Fruit fly (Drosophila melanogaster): ENCODE data around the gene Gr33a.

- no peak for TF ChIP-seq D1 (tag; optimal IDR thresholded peaks at IDR 0.05)
- no peak for TF ChIP-seq CG13204 (GFP tag; optimal IDR thresholded peaks at IDR 0.05)
- TF ChIP-seq Pif1B (GFP tag; optimal IDR thresholded peaks at IDR 0.05): no peak
- no peak for TF ChIP-seq Snoo (tag; optimal IDR thresholded peaks at IDR 0.05)
- no peak for TF ChIP-seq CG9948 (tag; optimal IDR thresholded peaks at IDR 0.05)
- no peak for TF ChIP-seq CG14655 (GFP tag; optimal IDR thresholded peaks at IDR 0.05)
- TF ChIP-seq CG15710 (tag; optimal IDR thresholded peaks at IDR 0.05): no peak
- TF ChIP-seq gl (tag; optimal IDR thresholded peaks at IDR 0.05): no peak
- TF ChIP-seq CG8159 (tag; optimal IDR thresholded peaks at IDR 0.05): no peak
- no peak for TF ChIP-seq CG32121 (GFP tag; IDR thresholded peaks at IDR 0.05)
These were observed 36.8 kb downstream of the Gr33a start, which contains the start of gene bru1 for dm6 chr2L:12174493-12175129.

Measured in whole organism, pupa.